Worm (Caenorhabditis elegans) whole organism, late embryonic: ENCODE measurements around the gene asp-15.

Source experiments
- C38D4.7 ChIP-seq: fragments of 200-800 bp; sonication (Bioruptor generic); optimal IDR thresholded peaks from 2 replicates; lab custom pipeline; 2018; ENCODE audit warnings: mild to moderate bottlenecking, missing genetic modification characterization, moderate library complexity, missing compliant biosample characterization
- ama-1 ChIP-seq: fragments of 150-350 bp; optimal IDR thresholded peaks from 2 replicates; lab custom pipeline; 2014

DNA sequence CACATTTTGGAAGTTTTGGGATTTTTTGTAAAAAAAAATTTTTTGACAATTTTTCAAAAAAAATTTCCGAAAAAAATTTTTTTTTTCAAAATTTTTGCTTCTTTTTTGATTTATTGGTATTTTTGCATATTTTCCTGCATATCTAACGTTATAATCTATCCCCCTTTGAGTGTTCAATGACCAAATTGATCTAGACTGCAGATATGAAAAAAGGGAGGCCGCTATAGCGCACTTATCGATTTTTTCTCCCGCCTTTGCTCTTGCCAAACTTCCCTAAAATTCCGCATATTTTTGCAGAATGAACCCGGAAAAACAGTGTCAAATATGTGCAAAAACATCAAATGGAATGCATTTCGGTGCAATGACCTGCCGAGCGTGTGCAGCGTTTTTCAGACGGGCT, 42.8 kb upstream of the asp-15 start, which contains the start of gene nhr-145:
- TF ChIP-seq ama-1 (lab: Kevin White, UChicago): no peak
- no peak for TF ChIP-seq C38D4.7 (GFP tag; lab: Kevin White, UChicago)
